Worm (Caenorhabditis elegans): ENCODE results near the gene T28D6.4.

DNA sequence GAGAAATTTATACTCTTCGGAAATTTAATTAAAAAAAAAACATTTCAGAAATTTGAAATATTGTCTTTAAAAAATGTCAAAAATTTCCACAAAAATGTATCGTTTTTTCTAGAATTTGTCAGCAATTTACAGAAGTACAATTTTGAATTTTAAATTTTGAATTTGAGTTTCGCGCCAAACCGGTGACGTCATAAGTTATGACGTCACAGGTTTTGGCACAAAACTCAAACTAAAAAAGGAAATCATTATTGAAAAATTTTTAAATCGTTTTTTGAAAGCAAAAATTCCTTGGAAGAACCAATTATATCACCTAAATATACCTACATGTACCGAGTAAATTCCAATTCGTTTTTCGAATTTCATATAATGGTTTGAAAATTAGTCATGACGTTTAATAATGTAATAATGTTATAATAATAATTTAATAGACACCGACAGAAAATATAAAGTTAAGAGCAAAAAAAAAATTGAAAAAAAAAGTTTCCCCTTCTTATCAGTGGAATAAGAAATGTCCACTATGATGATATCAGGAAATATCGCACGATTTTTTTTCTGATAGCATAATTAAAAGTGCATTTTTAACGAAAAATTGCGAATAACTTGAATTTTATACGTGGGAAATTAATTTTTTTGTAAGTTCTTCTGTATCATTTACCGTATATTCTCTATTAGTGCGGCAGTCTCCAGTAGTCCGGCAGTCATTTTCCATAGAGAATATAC, 10.0 kb upstream of the T28D6.4 start:
- TF ChIP-seq unc-62 (GFP tag; optimal IDR thresholded peaks at IDR 0.05): no peak
- no peak for TF ChIP-seq ztf-11 (tag; optimal IDR thresholded peaks at IDR 0.05)
